Comparison of ENCODE assay signal across 1 fruit fly cellular context in the genomic region with DNA sequence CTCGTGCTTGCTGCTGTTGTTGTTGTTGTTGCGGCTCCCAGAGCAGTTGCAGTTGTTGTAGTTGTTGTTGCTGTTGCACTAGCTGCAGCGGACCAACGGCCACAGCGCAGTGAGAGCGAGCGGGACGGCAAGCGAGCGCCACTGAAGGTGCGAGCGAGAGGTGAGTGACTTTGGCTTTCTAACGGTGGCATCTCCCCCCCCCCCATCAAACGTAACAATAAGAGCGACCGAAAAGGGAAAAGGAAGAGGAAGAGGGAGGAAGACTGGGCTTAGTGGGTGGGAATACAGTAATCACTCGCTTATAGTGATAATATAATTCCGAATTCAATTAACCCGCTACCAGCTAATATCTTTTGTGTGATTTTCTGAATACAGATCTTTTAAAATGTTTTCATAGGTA.
TF ChIP-seq lines count a peak whose summit lies in the region.

No protein-coding gene starts in this region.

TF ChIP-seq in whole organism, embryonic, 481 proteins besides CTCF, POLR2A, EP300 and RAD21 (continued from another document):
- TF ChIP-seq CG4730 (GFP tag; IDR thresholded peaks at IDR 0.05; lab: Robert Waterston, UW) (no peak), pan (optimal IDR thresholded peaks at IDR 0.05; lab: Kevin White, UChicago) (no peak), pan (GFP tag; optimal IDR thresholded peaks at IDR 0.05 in 1 of 2, IDR thresholded peaks at IDR 0.05 in 1 of 2) (no peak), da (GFP tag; optimal IDR thresholded peaks at IDR 0.05; lab: Kevin White, UChicago) (peak; percentile 1), crol (GFP tag; IDR thresholded peaks at IDR 0.05; lab: Robert Waterston, UW) (peak; percentile 91), kni (GFP tag; optimal IDR thresholded peaks at IDR 0.05; lab: Kevin White, UChicago) (peak; percentile 63), B-H2 (GFP tag; optimal IDR thresholded peaks at IDR 0.05; lab: Kevin White, UChicago) (no peak), Nf-YC (tag; optimal IDR thresholded peaks at IDR 0.05; lab: Kevin White, UChicago) (peak; percentile 43), CG17385 (GFP tag; optimal IDR thresholded peaks at IDR 0.05; lab: Kevin White, UChicago) (peak; percentile 59), Oaz (GFP tag; IDR thresholded peaks at IDR 0.05; lab: Robert Waterston, UW) (no peak), bsh (GFP tag; optimal IDR thresholded peaks at IDR 0.05; lab: Kevin White, UChicago) (peak in 1 of 2 experiments; percentile 23), CG17186 (GFP tag; optimal IDR thresholded peaks at IDR 0.05; lab: Kevin White, UChicago) (no peak), CG10321 (GFP tag; IDR thresholded peaks at IDR 0.05; lab: Robert Waterston, UW) (peak; percentile 83), Nf-YB (GFP tag; optimal IDR thresholded peaks at IDR 0.05; lab: Kevin White, UChicago) (peak; percentile 14), CG9797 (GFP tag; optimal IDR thresholded peaks at IDR 0.05; lab: Kevin White, UChicago) (no peak), vvl (GFP tag; IDR thresholded peaks at IDR 0.05; lab: Robert Waterston, UW) (0 out of 2 replicates have a peak, but pooled peaks have one; percentile 8), CG1602 (GFP tag; optimal IDR thresholded peaks at IDR 0.05; lab: Kevin White, UChicago) (no peak), CG4360 (GFP tag; IDR thresholded peaks at IDR 0.05; lab: Robert Waterston, UW) (peak; percentile 98), Ada2b (GFP tag; IDR thresholded peaks at IDR 0.05; lab: Robert Waterston, UW) (no peak), Nf-YA (GFP tag; IDR thresholded peaks at IDR 0.05; lab: Robert Waterston, UW) (no peak), CG1832 (GFP tag; optimal IDR thresholded peaks at IDR 0.05; lab: Kevin White, UChicago) (peak; percentile 89), Xrp1 (GFP tag; IDR thresholded peaks at IDR 0.05; lab: Robert Waterston, UW) (no peak), ci (GFP tag; IDR thresholded peaks at IDR 0.05; lab: Robert Waterston, UW) (peak; percentile 44; the same call in 1 of the 3 replicates), gcm2 (GFP tag; optimal IDR thresholded peaks at IDR 0.05; lab: Kevin White, UChicago) (no peak), Myb (GFP tag; optimal IDR thresholded peaks at IDR 0.05; lab: Kevin White, UChicago) (no peak), ems (GFP tag; optimal IDR thresholded peaks at IDR 0.05; lab: Kevin White, UChicago) (no peak), tx (GFP tag; optimal IDR thresholded peaks at IDR 0.05; lab: Kevin White, UChicago) (no peak), trem (tag; optimal IDR thresholded peaks at IDR 0.05; lab: Kevin White, UChicago) (no peak), unc-4 (GFP tag; IDR thresholded peaks at IDR 0.05; lab: Robert Waterston, UW; ENCODE audit: partially characterized antibody) (no peak), gem (tag; optimal IDR thresholded peaks at IDR 0.05; lab: Kevin White, UChicago) (peak; percentile 24), CG8290 (GFP tag; optimal IDR thresholded peaks at IDR 0.05; lab: Kevin White, UChicago) (no peak), CG8290 (tag; optimal IDR thresholded peaks at IDR 0.05; lab: Kevin White, UChicago) (peak in 1 of 2 experiments; percentile 6), CG12769 (tag; optimal IDR thresholded peaks at IDR 0.05; lab: Kevin White, UChicago) (peak; percentile 10), CG2199 (GFP tag; IDR thresholded peaks at IDR 0.05; lab: Robert Waterston, UW) (0 out of 3 replicates have a peak, but pooled peaks have one; percentile 31), sc (optimal IDR thresholded peaks at IDR 0.05; lab: Kevin White, UChicago) (no peak), sc (GFP tag; optimal IDR thresholded peaks at IDR 0.05; lab: Kevin White, UChicago) (no peak), CG18262 (tag; optimal IDR thresholded peaks at IDR 0.05; lab: Kevin White, UChicago) (no peak), aop (GFP tag; IDR thresholded peaks at IDR 0.05; lab: Robert Waterston, UW) (no peak), Aef1 (GFP tag; IDR thresholded peaks at IDR 0.05; lab: Robert Waterston, UW) (peak; percentile 23; the same call in 1 of the 3 replicates), pzg (GFP tag; optimal IDR thresholded peaks at IDR 0.05; lab: Kevin White, UChicago) (no peak), CG17361 (GFP tag; IDR thresholded peaks at IDR 0.05; lab: Robert Waterston, UW) (0 out of 3 replicates have a peak, but pooled peaks have one; percentile 29), ind (GFP tag; optimal IDR thresholded peaks at IDR 0.05; lab: Kevin White, UChicago) (no peak), dm (GFP tag; optimal IDR thresholded peaks at IDR 0.05; lab: Kevin White, UChicago) (no peak), BtbVII (GFP tag; optimal IDR thresholded peaks at IDR 0.05; lab: Kevin White, UChicago) (no peak), hb (GFP tag; IDR thresholded peaks at IDR 0.05; lab: Robert Waterston, UW; ENCODE audit: partially characterized antibody) (no peak), ara (GFP tag; IDR thresholded peaks at IDR 0.05; lab: Robert Waterston, UW) (no peak), CG17802 (tag; optimal IDR thresholded peaks at IDR 0.05; lab: Kevin White, UChicago) (no peak), phol (tag; optimal IDR thresholded peaks at IDR 0.05; lab: Kevin White, UChicago) (peak; percentile 4), tgo (GFP tag; IDR thresholded peaks at IDR 0.05; lab: Robert Waterston, UW) (no peak), ftz-f1 (GFP tag; optimal IDR thresholded peaks at IDR 0.05; lab: Kevin White, UChicago) (no peak), grau (tag; optimal IDR thresholded peaks at IDR 0.05; lab: Kevin White, UChicago) (peak; percentile 81), CG6175 (GFP tag; IDR thresholded peaks at IDR 0.05; lab: Robert Waterston, UW) (0 out of 3 replicates have a peak, but pooled peaks have one; percentile 8), H2.0 (GFP tag; IDR thresholded peaks at IDR 0.05; lab: Robert Waterston, UW) (no peak), Chrac-16 (GFP tag; optimal IDR thresholded peaks at IDR 0.05; lab: Kevin White, UChicago) (no peak), ssp (GFP tag; IDR thresholded peaks at IDR 0.05; lab: Robert Waterston, UW) (no peak), CG1603 (tag; optimal IDR thresholded peaks at IDR 0.05; lab: Kevin White, UChicago) (peak; percentile 15), CG11695 (GFP tag; IDR thresholded peaks at IDR 0.05; lab: Robert Waterston, UW) (no peak), Blimp-1 (GFP tag; optimal IDR thresholded peaks at IDR 0.05; lab: Kevin White, UChicago) (peak; percentile 35), ham (GFP tag; IDR thresholded peaks at IDR 0.05; lab: Robert Waterston, UW) (no peak), CG12391 (tag; optimal IDR thresholded peaks at IDR 0.05; lab: Kevin White, UChicago) (peak; percentile 24), Pdp1 (GFP tag; optimal IDR thresholded peaks at IDR 0.05; lab: Kevin White, UChicago) (peak in 1 of 2 experiments; percentile 15), stc (GFP tag; IDR thresholded peaks at IDR 0.05; lab: Robert Waterston, UW) (no peak), BEAF-32 (GFP tag; optimal IDR thresholded peaks at IDR 0.05; lab: Kevin White, UChicago) (no peak), nau (GFP tag; optimal IDR thresholded peaks at IDR 0.05; lab: Kevin White, UChicago) (no peak), NK7.1 (GFP tag; optimal IDR thresholded peaks at IDR 0.05; lab: Kevin White, UChicago) (no peak), HmgD (GFP tag; optimal IDR thresholded peaks at IDR 0.05; lab: Kevin White, UChicago) (no peak), schlank (tag; optimal IDR thresholded peaks at IDR 0.05; lab: Kevin White, UChicago) (no peak), ase (GFP tag; IDR thresholded peaks at IDR 0.05; lab: Robert Waterston, UW) (no peak), sens (GFP tag; lab: Kevin White, UChicago) (peak; percentile 52), CG6272 (GFP tag; IDR thresholded peaks at IDR 0.05; lab: Robert Waterston, UW) (no peak), seq (GFP tag; IDR thresholded peaks at IDR 0.05; lab: Robert Waterston, UW) (no peak), Hmx (GFP tag; optimal IDR thresholded peaks at IDR 0.05; lab: Kevin White, UChicago) (no peak), row (GFP tag; IDR thresholded peaks at IDR 0.05; lab: Robert Waterston, UW) (no peak; the same call in 2 of the 3 replicates), dan (GFP tag; IDR thresholded peaks at IDR 0.05; lab: Robert Waterston, UW) (no peak), ro (GFP tag; IDR thresholded peaks at IDR 0.05; lab: Robert Waterston, UW) (no peak), HLH3B (GFP tag; IDR thresholded peaks at IDR 0.05; lab: Robert Waterston, UW) (no peak), PHDP (tag; optimal IDR thresholded peaks at IDR 0.05; lab: Kevin White, UChicago) (no peak), CG4854 (GFP tag; optimal IDR thresholded peaks at IDR 0.05; lab: Kevin White, UChicago) (no peak), CG6689 (GFP tag; IDR thresholded peaks at IDR 0.05; lab: Robert Waterston, UW) (no peak), CG12104 (GFP tag; optimal IDR thresholded peaks at IDR 0.05; lab: Kevin White, UChicago) (no peak), wdn (GFP tag; IDR thresholded peaks at IDR 0.05; lab: Robert Waterston, UW) (no peak), Eip74EF (GFP tag; optimal IDR thresholded peaks at IDR 0.05; lab: Kevin White, UChicago) (no peak), gt (GFP tag; IDR thresholded peaks at IDR 0.05; lab: Robert Waterston, UW) (no peak), exex (tag; optimal IDR thresholded peaks at IDR 0.05; lab: Kevin White, UChicago) (no peak), Max (GFP tag; optimal IDR thresholded peaks at IDR 0.05; lab: Kevin White, UChicago) (no peak), HLH54F (GFP tag; optimal IDR thresholded peaks at IDR 0.05; lab: Kevin White, UChicago) (no peak), Med (GFP tag; lab: Kevin White, UChicago) (peak; percentile 78), CG12219 (GFP tag; optimal IDR thresholded peaks at IDR 0.05; lab: Kevin White, UChicago) (no peak), Hmr (GFP tag; optimal IDR thresholded peaks at IDR 0.05; lab: Kevin White, UChicago) (no peak), CG10274 (GFP tag; optimal IDR thresholded peaks at IDR 0.05; lab: Kevin White, UChicago) (no peak), Hand (GFP tag; optimal IDR thresholded peaks at IDR 0.05; lab: Kevin White, UChicago) (no peak), Opbp (GFP tag; IDR thresholded peaks at IDR 0.05; lab: Robert Waterston, UW; ENCODE audit: partially characterized antibody) (no peak), oc (tag; optimal IDR thresholded peaks at IDR 0.05; lab: Kevin White, UChicago) (peak; percentile 51), fd3F (GFP tag; optimal IDR thresholded peaks at IDR 0.05; lab: Kevin White, UChicago) (no peak), CG1529 (GFP tag; optimal IDR thresholded peaks at IDR 0.05; lab: Kevin White, UChicago) (no peak), CG6254 (GFP tag; optimal IDR thresholded peaks at IDR 0.05; lab: Kevin White, UChicago) (no peak)
